Worm (Caenorhabditis elegans): Measurements from ENCODE around the gene tag-273.

DNA sequence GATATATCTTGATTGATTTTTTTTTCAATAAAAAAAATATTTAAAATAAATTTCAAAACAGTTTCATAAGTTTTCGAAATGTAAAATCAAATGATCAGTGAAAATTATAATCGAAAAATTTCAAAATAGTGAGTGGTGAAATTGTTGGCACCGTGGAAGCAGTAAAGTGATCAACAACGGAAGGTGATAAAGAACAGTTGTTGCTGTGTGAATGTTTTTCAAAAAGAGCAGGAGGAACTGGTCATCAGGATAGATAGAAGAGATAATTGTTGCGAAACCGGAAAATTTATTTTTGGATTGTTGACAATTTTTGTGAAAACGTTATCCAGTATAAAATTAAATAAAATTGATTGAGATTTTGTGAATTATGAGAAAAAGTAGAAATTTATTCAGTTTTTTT lies 1.1 kb upstream of the tag-273 start:
- TF ChIP-seq nhr-28 (tag; optimal IDR thresholded peaks at IDR 0.05) (no peak), unc-39 (tag; optimal IDR thresholded peaks at IDR 0.05) (no peak), fos-1 (tag; optimal IDR thresholded peaks at IDR 0.05) (no peak), jun-1 (tag; optimal IDR thresholded peaks at IDR 0.05) (no peak), ztf-4 (tag; optimal IDR thresholded peaks at IDR 0.05) (no peak), nhr-12 (tag; optimal IDR thresholded peaks at IDR 0.05) (no peak), zag-1 (tag; optimal IDR thresholded peaks at IDR 0.05) (no peak), mdl-1 (tag; optimal IDR thresholded peaks at IDR 0.05) (no peak), lin-15B (tag; optimal IDR thresholded peaks at IDR 0.05) (no peak), nhr-25 (tag; optimal IDR thresholded peaks at IDR 0.05) (no peak), unc-62 (GFP tag; optimal IDR thresholded peaks at IDR 0.05) (no peak), ztf-11 (tag; optimal IDR thresholded peaks at IDR 0.05) (no peak)

All from whole organism, L3 larva.